Worm (Caenorhabditis elegans): Measurements from ENCODE around the gene rmh-2.

rmh-2 gene

ce11 chrV:9970119-9970518, 39.5 kb upstream of the rmh-2 start (continued):
- TF ChIP-seq nhr-179 (tag; optimal IDR thresholded peaks at IDR 0.05) (peak; percentile 69), gei-17 (GFP tag; optimal IDR thresholded peaks at IDR 0.05) (peak; percentile 27), nfyb-1 (GFP tag; IDR thresholded peaks at IDR 0.05) (peak; percentile 93), rpc-1 (optimal IDR thresholded peaks at IDR 0.05) (peak; percentile 99), rpc-1 (tag; optimal IDR thresholded peaks at IDR 0.05) (peak; percentile 99), ekl-4 (GFP tag; IDR thresholded peaks at IDR 0.05) (peak; percentile 82), hsf-1 (GFP tag; IDR thresholded peaks at IDR 0.05) (peak; percentile 76), B0035.1 (tag; optimal IDR thresholded peaks at IDR 0.05) (peak; percentile 89), sptf-2 (GFP tag; optimal IDR thresholded peaks at IDR 0.05) (peak; percentile 97), F55B11.4 (tag; optimal IDR thresholded peaks at IDR 0.05; ENCODE audit: borderline replicate concordance, insufficient read depth) (no peak), B0261.1 (tag; optimal IDR thresholded peaks at IDR 0.05) (peak; percentile 96), aptf-2 (GFP tag; conservative IDR thresholded peaks at IDR 0.05) (0 out of 2 replicates have a peak, but pooled peaks have one; percentile 44), dpl-1 (GFP tag; optimal IDR thresholded peaks at IDR 0.05) (no peak), Y56A3A.18 (GFP tag; IDR thresholded peaks at IDR 0.05) (peak; percentile 93), lin-35 (GFP tag; optimal IDR thresholded peaks at IDR 0.05) (peak in 2 of 3 experiments; percentile 35 to 70), Y67H2A.10 (GFP tag; conservative IDR thresholded peaks at IDR 0.05) (peak; percentile 66; the same call in 1 of the 2 replicates), Y53F4B.3 (GFP tag; IDR thresholded peaks at IDR 0.05) (no peak), aptf-3 (GFP tag; IDR thresholded peaks at IDR 0.05) (0 out of 2 replicates have a peak, but pooled peaks have one; percentile 64), tlf-1 (GFP tag; optimal IDR thresholded peaks at IDR 0.05) (peak; percentile 85), chd-7 (tag; optimal IDR thresholded peaks at IDR 0.05) (peak; percentile 95), athp-1 (tag; optimal IDR thresholded peaks at IDR 0.05) (peak; percentile 95), F33H1.4 (GFP tag; IDR thresholded peaks at IDR 0.05) (0 out of 2 replicates have a peak, but pooled peaks have one; percentile 33), ztf-3 (GFP tag; optimal IDR thresholded peaks at IDR 0.05) (peak; percentile 35), K12H6.12 (tag; optimal IDR thresholded peaks at IDR 0.05) (peak; percentile 80), C06A6.2 (GFP tag; conservative IDR thresholded peaks at IDR 0.05) (peak; percentile 61), hlh-26 (GFP tag; conservative IDR thresholded peaks at IDR 0.05) (0 out of 2 replicates have a peak, but pooled peaks have one; percentile 27), ccch-3 (GFP tag; optimal IDR thresholded peaks at IDR 0.05) (peak; percentile 49), ztf-22 (GFP tag; optimal IDR thresholded peaks at IDR 0.05) (peak; percentile 75), sea-2 (GFP tag; IDR thresholded peaks at IDR 0.05) (peak; percentile 74; the same call in 1 of the 2 replicates), F22D6.2 (tag; optimal IDR thresholded peaks at IDR 0.05) (peak; percentile 36), ceh-79 (tag; optimal IDR thresholded peaks at IDR 0.05) (peak; percentile 94), F57A8.1 (GFP tag; optimal IDR thresholded peaks at IDR 0.05) (peak; percentile 98), nhr-120 (GFP tag; IDR thresholded peaks at IDR 0.05) (peak; percentile 96), ceh-40 (GFP tag; IDR thresholded peaks at IDR 0.05) (peak; percentile 81; the same call in 1 of the 2 replicates), T26A5.8 (tag; optimal IDR thresholded peaks at IDR 0.05) (peak; percentile 81), ztf-18 (tag; optimal IDR thresholded peaks at IDR 0.05) (peak; percentile 85), nfya-1 (tag; optimal IDR thresholded peaks at IDR 0.05; ENCODE audit: borderline replicate concordance, insufficient read depth) (no peak), egl-44 (GFP tag; IDR thresholded peaks at IDR 0.05) (peak; percentile 92), rcor-1 (GFP tag; IDR thresholded peaks at IDR 0.05) (peak; percentile 69), lir-1 (GFP tag; conservative IDR thresholded peaks at IDR 0.05) (peak; percentile 42; the same call in 1 of the 2 replicates), madf-3 (GFP tag; IDR thresholded peaks at IDR 0.05) (peak; percentile 83), rec-8 (tag; optimal IDR thresholded peaks at IDR 0.05) (peak; percentile 88 to 96), ets-4 (GFP tag; optimal IDR thresholded peaks at IDR 0.05) (peak; percentile 84), him-1 (tag; optimal IDR thresholded peaks at IDR 0.05) (peak; percentile 97), C17E4.6 (GFP tag; IDR thresholded peaks at IDR 0.05) (peak; percentile 72; the same call in 1 of the 2 replicates), Y79H2A.3 (GFP tag; conservative IDR thresholded peaks at IDR 0.05) (no peak), tbp1 (GFP tag; optimal IDR thresholded peaks at IDR 0.05) (peak; percentile 99), snpc-3.4 (tag; optimal IDR thresholded peaks at IDR 0.05) (peak; percentile 84)

All from whole organism, young adult.